Fruit fly (Drosophila melanogaster) whole organism, prepupa: ENCODE measurements around the gene TyrR.

ENCODE experiments used
- Blimp-1 ChIP-seq: fragments of 200-800 bp; sonication (Bioruptor generic); optimal IDR thresholded peaks from 3 replicates; lab custom pipeline; 2017; ENCODE audit warnings: missing biosample characterization, missing genetic modification characterization, mild to moderate bottlenecking, moderate library complexity, missing genetic modification reagents
- CG10631 ChIP-seq: fragments of 200-800 bp; sonication (Bioruptor generic); optimal IDR thresholded peaks from 2 replicates; lab custom pipeline; 2016; ENCODE audit warnings: missing biosample characterization, missing genetic modification characterization
- CG1621 ChIP-seq: fragments of 200-800 bp; sonication (Bioruptor generic); optimal IDR thresholded peaks from 3 replicates; lab custom pipeline; 2018; ENCODE audit warnings: missing biosample characterization, mild to moderate bottlenecking, missing genetic modification characterization
- CG3032 ChIP-seq: fragments of 200-800 bp; optimal IDR thresholded peaks from 2 replicates; lab custom pipeline; 2019; ENCODE audit warnings: missing biosample characterization, mild to moderate bottlenecking, missing genetic modification characterization, moderate library complexity
- CG31627 ChIP-seq: fragments of 200-800 bp; sonication (Bioruptor generic); optimal IDR thresholded peaks from 3 replicates; lab custom pipeline; 2016; ENCODE audit warnings: missing biosample characterization, missing genetic modification characterization
- CG32006 ChIP-seq: fragments of 200-800 bp; sonication (Bioruptor generic); optimal IDR thresholded peaks from 3 replicates; lab custom pipeline; 2017; ENCODE audit warnings: missing biosample characterization, mild to moderate bottlenecking, missing genetic modification characterization
- CG34406 ChIP-seq: fragments of 200-800 bp; sonication (Bioruptor generic); optimal IDR thresholded peaks from 3 replicates; lab custom pipeline; 2016; ENCODE audit warnings: missing biosample characterization, missing genetic modification characterization
- CG3919 ChIP-seq: fragments of 200-800 bp; sonication (Bioruptor generic); optimal IDR thresholded peaks from 3 replicates; lab custom pipeline; 2016; ENCODE audit warnings: missing biosample characterization, missing genetic modification characterization
- CG6163 ChIP-seq: fragments of 200-800 bp; sonication (Bioruptor generic); IDR thresholded peaks from 3 replicates; pipeline ENCODE4 v1.3.6; 2022; ENCODE audit warnings: missing biosample characterization, missing genetic modification characterization
- CG6276 ChIP-seq: fragments of 200-800 bp; sonication (Bioruptor generic); optimal IDR thresholded peaks from 2 replicates; lab custom pipeline; 2017; ENCODE audit warnings: missing biosample characterization, mild to moderate bottlenecking, missing genetic modification characterization
- CG6792 ChIP-seq: fragments of 200-800 bp; sonication (Bioruptor generic); optimal IDR thresholded peaks from 3 replicates; lab custom pipeline; 2016; ENCODE audit warnings: missing biosample characterization, missing genetic modification characterization
- CG6854 ChIP-seq: fragments of 200-800 bp; sonication (Bioruptor generic); optimal IDR thresholded peaks from 2 replicates; lab custom pipeline; 2017; ENCODE audit warnings: missing biosample characterization, mild to moderate bottlenecking, missing genetic modification characterization
- CG7368 ChIP-seq: fragments of 200-800 bp; sonication (Bioruptor generic); optimal IDR thresholded peaks from 3 replicates; lab custom pipeline; 2016; ENCODE audit warnings: missing biosample characterization, missing genetic modification characterization
- CG8632 ChIP-seq: fragments of 200-800 bp; sonication (Bioruptor generic); optimal IDR thresholded peaks from 3 replicates; lab custom pipeline; 2016; ENCODE audit warnings: missing biosample characterization, missing genetic modification characterization
- CG9139 ChIP-seq: fragments of 200-800 bp; sonication (Bioruptor generic); optimal IDR thresholded peaks from 3 replicates; lab custom pipeline; 2017; ENCODE audit warnings: missing biosample characterization, mild to moderate bottlenecking, missing genetic modification characterization
- Eip75B ChIP-seq: fragments of 200-800 bp; sonication (Bioruptor generic); optimal IDR thresholded peaks from 3 replicates; lab custom pipeline; 2016; ENCODE audit warnings: missing biosample characterization, missing genetic modification characterization
- Eip78C ChIP-seq: fragments of 200-800 bp; sonication (Bioruptor generic); peaks from one replicate; lab custom pipeline; 2016; ENCODE audit warnings: missing biosample characterization, missing genetic modification characterization
- Eip93F ChIP-seq: fragments of 200-800 bp; sonication (Bioruptor generic); optimal IDR thresholded peaks from 2 replicates; lab custom pipeline; 2016; ENCODE audit warnings: missing biosample characterization, mild to moderate bottlenecking, missing genetic modification characterization
- Ets21C ChIP-seq: fragments of 200-800 bp; sonication (Bioruptor generic); optimal IDR thresholded peaks from 3 replicates; lab custom pipeline; 2016; ENCODE audit warnings: missing biosample characterization, missing genetic modification characterization
- Ets96B ChIP-seq: fragments of 200-800 bp; optimal IDR thresholded peaks from 2 replicates; lab custom pipeline; 2019; ENCODE audit warnings: missing biosample characterization, mild to moderate bottlenecking, missing genetic modification characterization, moderate library complexity
- Gug ChIP-seq: fragments of 200-800 bp; sonication (Bioruptor generic); IDR thresholded peaks from 2 replicates; pipeline ENCODE4 v1.3.6; 2022; ENCODE audit warnings: missing biosample characterization, missing genetic modification characterization
- Hr38 ChIP-seq: sonication (Bioruptor generic); optimal IDR thresholded peaks from 2 replicates; lab custom pipeline; 2016; ENCODE audit warnings: missing biosample characterization, missing genetic modification characterization
- Hr39 ChIP-seq: fragments of 200-800 bp; sonication (Bioruptor generic); optimal IDR thresholded peaks from 2 replicates; lab custom pipeline; 2016; ENCODE audit warnings: missing biosample characterization, missing genetic modification characterization
- Hr4 ChIP-seq: fragments of 200-800 bp; sonication (Bioruptor generic); optimal IDR thresholded peaks from 3 replicates; lab custom pipeline; 2016; ENCODE audit warnings: missing biosample characterization, missing genetic modification characterization
- Lpt ChIP-seq: fragments of 200-800 bp; sonication (Bioruptor generic); optimal IDR thresholded peaks from 3 replicates; lab custom pipeline; 2016; ENCODE audit warnings: missing biosample characterization, missing genetic modification characterization
- Met ChIP-seq: fragments of 200-800 bp; sonication (Bioruptor generic); optimal IDR thresholded peaks from 3 replicates; lab custom pipeline; 2016; ENCODE audit warnings: missing biosample characterization, missing genetic modification characterization
- Smox ChIP-seq: fragments of 200-800 bp; sonication (Bioruptor generic); optimal IDR thresholded peaks from 3 replicates; lab custom pipeline; 2016; ENCODE audit warnings: missing biosample characterization, missing genetic modification characterization
- Sox102F ChIP-seq: fragments of 200-800 bp; sonication (Bioruptor generic); optimal IDR thresholded peaks from 2 replicates; lab custom pipeline; 2016; ENCODE audit warnings: missing biosample characterization, mild to moderate bottlenecking, missing genetic modification characterization
- Sox14 ChIP-seq: fragments of 200-800 bp; sonication (Bioruptor generic); optimal IDR thresholded peaks from 3 replicates; lab custom pipeline; 2016; ENCODE audit warnings: missing biosample characterization, missing genetic modification characterization
- Sox15 ChIP-seq: fragments of 200-800 bp; sonication (Bioruptor generic); optimal IDR thresholded peaks from 3 replicates; lab custom pipeline; 2016; ENCODE audit warnings: missing biosample characterization, missing genetic modification characterization
- achi ChIP-seq: fragments of 200-800 bp; sonication (Bioruptor generic); optimal IDR thresholded peaks from 3 replicates; lab custom pipeline; 2016; ENCODE audit warnings: missing biosample characterization, missing genetic modification characterization
- acj6 ChIP-seq: fragments of 200-800 bp; sonication (Bioruptor generic); optimal IDR thresholded peaks from 3 replicates; lab custom pipeline; 2016; ENCODE audit warnings: missing biosample characterization, missing genetic modification characterization
- dac ChIP-seq: fragments of 200-800 bp; sonication (Bioruptor generic); optimal IDR thresholded peaks from 2 replicates; lab custom pipeline; 2017; ENCODE audit warnings: missing biosample characterization, mild to moderate bottlenecking, missing genetic modification characterization
- dsx ChIP-seq: fragments of 200-800 bp; optimal IDR thresholded peaks from 3 replicates; lab custom pipeline; 2019; ENCODE audit warnings: missing biosample characterization, mild to moderate bottlenecking, missing genetic modification characterization, moderate library complexity; ENCODE audit not compliant: poor library complexity, severe bottlenecking
- eg ChIP-seq: fragments of 200-800 bp; sonication (Bioruptor generic); IDR thresholded peaks from 3 replicates; pipeline ENCODE4 v1.3.6; 2022; ENCODE audit warnings: missing biosample characterization, missing genetic modification characterization
- esn ChIP-seq: fragments of 200-800 bp; sonication (Bioruptor generic); optimal IDR thresholded peaks from 2 replicates; lab custom pipeline; 2016; ENCODE audit warnings: missing biosample characterization, mild to moderate bottlenecking, missing genetic modification characterization, moderate library complexity
- fd59A ChIP-seq: fragments of 200-800 bp; sonication (Bioruptor generic); optimal IDR thresholded peaks from 2 replicates; lab custom pipeline; 2017; ENCODE audit warnings: missing biosample characterization, mild to moderate bottlenecking, missing genetic modification characterization, missing genetic modification reagents
- fd85E ChIP-seq: fragments of 200-800 bp; sonication (Bioruptor generic); optimal IDR thresholded peaks from 3 replicates; lab custom pipeline; 2016; ENCODE audit warnings: missing biosample characterization, missing genetic modification characterization
- lz ChIP-seq: fragments of 200-800 bp; sonication (Bioruptor generic); optimal IDR thresholded peaks from 3 replicates; lab custom pipeline; 2016; ENCODE audit warnings: missing biosample characterization, missing genetic modification characterization
- net ChIP-seq: fragments of 200-800 bp; sonication (Bioruptor generic); optimal IDR thresholded peaks from 3 replicates; lab custom pipeline; 2016; ENCODE audit warnings: missing biosample characterization, missing genetic modification characterization
- pdm3 ChIP-seq: fragments of 200-800 bp; sonication (Bioruptor generic); optimal IDR thresholded peaks from 3 replicates; lab custom pipeline; 2016; ENCODE audit warnings: missing biosample characterization, missing genetic modification characterization
- salr ChIP-seq, 2 experiments: fragments of 200-800 bp; sonication (Bioruptor generic); optimal IDR thresholded peaks; 3 replicates each; lab custom pipeline; 2016 to 2018; ENCODE audit warnings: missing biosample characterization in 2 of 2, missing genetic modification characterization in 2 of 2, mild to moderate bottlenecking in 1 of 2
- spab ChIP-seq: fragments of 200-800 bp; sonication (Bioruptor generic); optimal IDR thresholded peaks from 2 replicates; lab custom pipeline; 2017; ENCODE audit warnings: missing biosample characterization, mild to moderate bottlenecking, missing genetic modification characterization, missing genetic modification reagents
- ss ChIP-seq, 2 experiments: fragments of 200-800 bp; sonication (Bioruptor generic); optimal IDR thresholded peaks; 2 replicates in 1 of 2; 3 replicates in 1 of 2; lab custom pipeline; 2017 to 2018; ENCODE audit warnings: mild to moderate bottlenecking in 2 of 2, missing biosample characterization in 2 of 2, missing genetic modification characterization in 2 of 2, moderate library complexity in 1 of 2
- svp ChIP-seq: fragments of 200-800 bp; sonication (Bioruptor generic); peaks from one replicate; lab custom pipeline; 2016; ENCODE audit warnings: missing biosample characterization, missing genetic modification characterization
- topi ChIP-seq: fragments of 200-800 bp; sonication (Bioruptor generic); optimal IDR thresholded peaks from 3 replicates; lab custom pipeline; 2016; ENCODE audit warnings: missing biosample characterization, missing genetic modification characterization

TyrR gene

DNA sequence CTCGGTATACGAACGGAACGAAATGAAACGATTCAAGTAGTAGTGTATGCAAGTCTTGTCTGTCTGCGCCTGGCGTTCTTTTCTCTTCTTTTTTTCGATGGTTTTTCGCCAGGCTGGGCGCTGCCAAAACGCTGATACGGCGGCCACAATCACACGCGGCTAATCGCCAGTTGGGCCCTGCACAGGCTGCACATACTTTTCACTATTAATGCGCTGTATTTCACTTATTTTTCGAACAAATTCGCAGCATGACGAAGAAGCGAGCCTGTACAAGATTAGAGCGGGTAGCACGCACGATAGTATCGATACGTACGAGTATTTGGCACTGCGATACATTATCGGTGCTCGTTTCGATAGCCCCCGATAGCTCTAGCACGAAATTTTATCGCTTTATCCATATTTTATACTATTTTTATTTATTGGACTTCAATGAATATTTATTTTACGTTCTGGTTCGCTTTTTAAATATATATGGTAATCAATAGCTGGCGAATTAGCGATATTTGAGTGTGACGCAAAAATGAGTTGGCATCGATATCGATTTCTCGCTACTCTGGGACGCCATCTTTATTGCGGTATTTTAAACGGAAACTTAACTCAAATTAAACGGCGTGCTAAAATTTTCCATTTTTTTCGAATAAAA lies 44.8 kb downstream of the TyrR start, which contains the start of gene osa:
Gene osa (minus strand): TSS at position 300 of the 643 bp plus-strand sequence.
- TF ChIP-seq lz (peak; percentile 14), Hr39 (peak; percentile 19), CG10631 (peak; percentile 2), CG3919 (GFP tag; lab: Kevin White, UChicago) (peak; percentile 20), Eip78C (GFP tag; lab: Kevin White, UChicago) (peak; percentile 52), Sox14 (peak; percentile 28), CG9139 (peak; percentile 3), dsx (GFP tag; lab: Kevin White, UChicago) (no peak), Sox102F (GFP tag; lab: Kevin White, UChicago) (no peak), ss (GFP tag; optimal IDR thresholded peaks at IDR 0.05; lab: Kevin White, UChicago) (peak in 1 of 2 experiments; percentile 29), Lpt (no peak), Smox (GFP tag; lab: Kevin White, UChicago) (peak; percentile 27), CG3032 (tag; lab: Kevin White, UChicago) (peak; percentile 32), salr (GFP tag; optimal IDR thresholded peaks at IDR 0.05; lab: Kevin White, UChicago) (no peak), dac (GFP tag; lab: Kevin White, UChicago) (no peak), svp (GFP tag; lab: Kevin White, UChicago) (peak; percentile 64)
- TF ChIP-seq, all 60 proteins: peak for 11

DNA sequence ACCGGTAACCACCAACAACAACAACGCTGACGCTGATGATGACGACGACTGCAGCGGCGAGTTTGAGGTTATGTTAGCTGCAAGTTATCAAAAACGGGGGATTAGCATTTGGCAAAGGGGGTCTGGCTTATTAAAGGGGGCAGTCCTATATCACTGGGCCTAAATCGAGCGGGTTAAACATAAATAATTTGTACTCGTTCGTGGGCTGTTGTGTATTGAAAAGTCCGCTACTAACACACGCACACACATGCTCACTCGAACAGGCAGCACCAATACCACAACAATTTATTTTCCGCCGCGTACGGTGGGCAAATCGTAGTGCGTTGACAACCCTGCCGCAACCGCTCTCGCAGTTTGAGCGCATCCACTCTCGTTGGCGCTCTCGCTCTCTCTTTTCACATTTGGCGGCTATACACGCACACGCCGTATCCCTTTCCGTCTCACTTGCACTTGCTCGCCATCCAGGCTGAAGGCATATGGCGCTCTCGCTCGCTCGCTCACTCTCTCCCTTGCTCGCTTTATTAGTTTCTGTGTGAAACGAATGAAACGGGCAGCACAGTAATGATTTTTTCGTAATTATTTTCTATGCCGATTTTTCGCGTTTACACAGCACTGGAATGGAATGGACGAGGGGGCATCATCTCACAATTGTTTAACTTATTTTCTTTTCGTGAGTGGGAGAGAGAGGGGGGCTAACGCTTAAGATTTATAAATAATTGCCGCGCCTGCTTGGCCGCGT lies 46.0 kb downstream of the TyrR start:
- peak; percentile 69 to 76 for TF ChIP-seq ss (GFP tag; optimal IDR thresholded peaks at IDR 0.05; lab: Kevin White, UChicago)
- TF ChIP-seq fd85E (GFP tag; lab: Kevin White, UChicago): peak; percentile 1
- TF ChIP-seq achi: peak; percentile 41
- peak; percentile 50 for TF ChIP-seq CG9139
- peak; percentile 16 for TF ChIP-seq CG31627
- peak; percentile 45 for TF ChIP-seq dsx (GFP tag; lab: Kevin White, UChicago)
- no peak for TF ChIP-seq CG6792 (GFP tag; lab: Kevin White, UChicago)
- TF ChIP-seq Hr38 (GFP tag; lab: Kevin White, UChicago): no peak
- TF ChIP-seq svp (GFP tag; lab: Kevin White, UChicago): peak; percentile 85
- TF ChIP-seq fd59A: no peak
- TF ChIP-seq CG1621 (tag; lab: Kevin White, UChicago): peak; percentile 55
- TF ChIP-seq CG8632: peak; percentile 9
- peak; percentile 35 for TF ChIP-seq Eip75B (GFP tag; lab: Kevin White, UChicago)
- peak; percentile 24 for TF ChIP-seq net
- peak; percentile 13 for TF ChIP-seq spab (GFP tag; lab: Kevin White, UChicago)
- no peak for TF ChIP-seq Eip93F (GFP tag; lab: Kevin White, UChicago)
- TF ChIP-seq Ets96B (tag; lab: Kevin White, UChicago): peak; percentile 23
- no peak for TF ChIP-seq Ets21C (GFP tag; lab: Kevin White, UChicago)
- TF ChIP-seq CG6163 (GFP tag; lab: Robert Waterston, UW): no peak
- TF ChIP-seq pdm3: peak; percentile 35
- peak; percentile 42 for TF ChIP-seq CG3919 (GFP tag; lab: Kevin White, UChicago)
- TF ChIP-seq CG34406 (GFP tag; lab: Kevin White, UChicago): peak; percentile 10
- TF ChIP-seq topi: peak; percentile 40
- peak; percentile 76 for TF ChIP-seq Sox14
- TF ChIP-seq esn (GFP tag; lab: Kevin White, UChicago): peak; percentile 22
- peak; percentile 59 for TF ChIP-seq CG6854 (GFP tag; lab: Kevin White, UChicago)
- TF ChIP-seq salr (GFP tag; optimal IDR thresholded peaks at IDR 0.05; lab: Kevin White, UChicago): peak in 1 of 2 experiments; percentile 17
- peak; percentile 43 for TF ChIP-seq CG32006 (GFP tag; lab: Kevin White, UChicago)
- no peak for TF ChIP-seq Gug
- no peak for TF ChIP-seq CG10631
- TF ChIP-seq CG6276: peak; percentile 8
- no peak for TF ChIP-seq Sox15 (GFP tag; lab: Kevin White, UChicago)
- peak; percentile 10 for TF ChIP-seq lz
- no peak for TF ChIP-seq eg
- TF ChIP-seq Blimp-1 (GFP tag; lab: Kevin White, UChicago): peak; percentile 12
- peak; percentile 53 for TF ChIP-seq Met (GFP tag; lab: Kevin White, UChicago)
- TF ChIP-seq acj6 (GFP tag; lab: Kevin White, UChicago): no peak
- no peak for TF ChIP-seq Hr4 (GFP tag; lab: Kevin White, UChicago)
- peak; percentile 37 for TF ChIP-seq Sox102F (GFP tag; lab: Kevin White, UChicago)
- peak; percentile 35 for TF ChIP-seq Smox (GFP tag; lab: Kevin White, UChicago)
- peak; percentile 38 for TF ChIP-seq Lpt
- TF ChIP-seq CG7368 (GFP tag; lab: Kevin White, UChicago): no peak
